Worm (Caenorhabditis elegans): Measurements from ENCODE around the gene acs-1.
A peak's percentile ranks its signal among the peaks of the same experiment; 100 is the strongest.

acs-1 gene

DNA sequence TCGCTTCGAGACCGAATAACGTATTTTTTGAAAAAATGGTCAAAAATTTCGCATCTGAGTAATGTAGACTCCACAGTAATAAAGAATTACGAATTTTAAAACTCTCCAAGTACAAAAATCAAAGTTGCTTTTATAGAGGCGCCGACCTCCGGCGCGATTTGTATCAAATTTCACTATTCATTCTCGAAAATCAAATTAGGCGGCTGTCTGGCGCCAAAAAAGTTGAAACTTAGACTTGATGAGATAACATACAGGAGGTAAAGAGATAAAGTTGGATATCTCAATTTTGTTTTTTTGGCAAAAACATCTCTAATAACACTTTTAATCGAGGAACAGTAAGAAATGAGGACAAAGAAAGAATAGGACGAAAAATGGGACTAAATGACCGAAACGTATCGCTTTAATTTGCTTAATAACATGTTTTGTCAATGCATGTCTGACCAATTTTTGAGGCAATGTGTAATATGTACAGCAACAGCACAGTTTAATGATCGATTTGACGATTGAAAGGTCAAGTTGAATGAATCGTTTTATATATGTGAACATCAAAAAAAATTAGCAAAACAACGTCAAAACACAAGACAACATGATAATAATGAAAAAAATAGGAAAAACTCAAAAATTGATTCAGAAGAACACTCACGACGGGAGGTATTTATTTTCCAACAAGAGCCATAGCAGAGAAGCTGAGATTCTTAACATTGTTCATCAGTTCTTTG, 18.4 kb upstream of the acs-1 start:
- TF ChIP-seq dao-5 (tag; optimal IDR thresholded peaks at IDR 0.05) (no peak), W03F9.2 (tag; optimal IDR thresholded peaks at IDR 0.05) (no peak)

DNA sequence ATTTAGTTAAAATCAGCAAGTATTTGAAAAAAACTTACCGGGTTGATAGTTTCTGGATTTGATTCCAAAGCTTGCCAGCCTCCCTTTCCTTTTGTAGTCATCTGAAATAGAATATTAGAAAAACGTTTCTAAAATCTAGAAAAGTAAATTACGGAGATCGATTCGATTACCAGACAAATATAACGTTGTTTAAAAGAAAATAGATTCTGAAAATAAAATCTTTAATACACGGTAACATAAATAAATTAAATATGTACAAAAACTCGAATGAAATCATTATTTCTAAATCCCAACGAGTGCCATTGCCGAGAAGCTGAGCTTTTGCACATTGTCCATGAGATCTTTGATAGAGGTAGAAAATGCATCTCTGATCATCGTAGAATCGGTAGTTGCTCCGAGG, 16.1 kb upstream of the acs-1 start, which contains the start of gene ubh-3:
ubh-3 (minus strand) TSS at position 101 of the 400 bp plus-strand sequence.
- TF ChIP-seq W03F9.2 (tag; optimal IDR thresholded peaks at IDR 0.05) (no peak), him-1 (tag; optimal IDR thresholded peaks at IDR 0.05) (no peak), dao-5 (tag; optimal IDR thresholded peaks at IDR 0.05) (no peak)

DNA sequence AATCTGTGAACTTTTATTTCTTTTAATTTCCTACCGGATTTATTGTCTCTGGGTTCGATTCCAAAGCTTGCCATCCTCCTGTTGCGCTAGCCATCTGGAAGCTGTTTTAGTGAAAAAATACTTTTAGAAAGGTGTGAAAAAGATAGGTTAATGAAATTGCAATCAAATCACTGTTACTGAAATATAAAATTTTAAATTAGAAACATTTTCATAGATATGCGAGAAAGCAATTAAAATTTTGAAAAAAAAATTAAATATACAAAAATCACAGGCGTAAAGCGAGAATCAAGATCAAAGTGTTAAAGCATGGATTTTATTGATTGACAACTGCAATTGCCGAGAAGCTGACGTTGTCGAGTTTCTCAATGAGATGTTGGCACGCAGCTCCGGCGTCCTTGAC, 15.1 kb upstream of the acs-1 start, which contains the start of gene ubh-2:
ubh-2 (minus strand) TSS at position 101 of the 400 bp plus-strand sequence.
- TF ChIP-seq W03F9.2 (tag; optimal IDR thresholded peaks at IDR 0.05), result no peak
- TF ChIP-seq dao-5 (tag; optimal IDR thresholded peaks at IDR 0.05), result no peak
- no peak for TF ChIP-seq him-1 (tag; optimal IDR thresholded peaks at IDR 0.05)

ce11 chrV:6510622-6511021, 14.2 kb upstream of the acs-1 start:
- TF ChIP-seq him-1 (tag; optimal IDR thresholded peaks at IDR 0.05) (no peak), dao-5 (tag; optimal IDR thresholded peaks at IDR 0.05) (no peak), W03F9.2 (tag; optimal IDR thresholded peaks at IDR 0.05) (no peak)

ce11 chrV:6511121-6511520, 13.7 kb upstream of the acs-1 start, which contains the start of gene ubh-1:
ubh-1 (minus strand) TSS chrV:6511409.
- TF ChIP-seq dao-5 (tag; optimal IDR thresholded peaks at IDR 0.05) (no peak), him-1 (tag; optimal IDR thresholded peaks at IDR 0.05) (no peak), W03F9.2 (tag; optimal IDR thresholded peaks at IDR 0.05) (no peak)

DNA sequence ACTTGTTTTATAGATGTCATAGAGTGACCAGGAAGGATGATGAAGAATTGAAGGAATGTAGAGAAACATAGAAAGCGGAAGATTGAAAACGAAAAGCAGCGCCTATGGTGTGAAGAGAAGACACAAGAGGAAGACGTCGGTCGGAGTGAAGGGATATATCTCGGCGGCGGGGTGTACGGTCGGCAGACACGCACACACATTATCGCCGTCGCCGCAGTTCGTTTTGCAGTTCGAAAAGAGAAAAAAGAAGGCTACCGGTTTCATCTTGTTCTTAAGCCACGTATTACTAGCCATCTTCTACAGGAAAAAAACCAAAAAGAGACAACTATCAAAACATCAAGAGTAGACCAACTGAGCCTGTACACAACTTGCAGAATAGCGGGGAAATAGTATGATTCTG, 11.4 kb upstream of the acs-1 start:
- no peak for TF ChIP-seq dao-5 (tag; optimal IDR thresholded peaks at IDR 0.05)
- no peak for TF ChIP-seq W03F9.2 (tag; optimal IDR thresholded peaks at IDR 0.05)
- no peak for TF ChIP-seq him-1 (tag; optimal IDR thresholded peaks at IDR 0.05)

DNA sequence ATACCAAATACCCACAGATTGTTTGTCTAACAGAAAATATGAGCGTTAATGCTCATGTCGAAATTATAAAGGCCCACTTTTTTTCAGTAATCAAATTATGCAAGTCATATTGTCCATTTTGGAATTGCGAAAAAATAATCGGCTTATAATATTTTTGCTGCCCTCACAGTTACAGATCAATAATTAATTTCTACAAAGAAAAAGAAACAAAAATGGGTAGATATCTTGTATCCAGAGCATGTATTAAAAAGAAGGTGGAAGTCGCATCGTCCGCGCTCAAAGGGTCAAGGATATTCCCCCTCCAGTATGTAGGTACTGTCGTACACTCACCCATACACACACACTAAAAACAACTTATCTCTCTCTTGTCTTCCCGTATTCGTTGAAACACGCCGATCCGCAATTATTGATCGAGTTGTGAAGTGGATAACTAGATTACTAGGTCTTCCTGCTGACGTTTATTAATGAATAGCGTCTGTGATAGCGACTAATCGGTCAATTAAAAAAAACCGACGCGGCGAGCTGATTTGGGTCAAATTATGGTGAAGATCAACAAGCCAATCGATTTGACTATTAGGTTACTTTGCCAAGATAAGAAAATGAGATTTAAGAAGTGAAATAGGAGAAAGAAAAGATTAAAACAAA, 10.9 kb upstream of the acs-1 start:
- TF ChIP-seq him-1 (tag; optimal IDR thresholded peaks at IDR 0.05) (no peak), W03F9.2 (tag; optimal IDR thresholded peaks at IDR 0.05) (no peak), dao-5 (tag; optimal IDR thresholded peaks at IDR 0.05) (no peak)

DNA sequence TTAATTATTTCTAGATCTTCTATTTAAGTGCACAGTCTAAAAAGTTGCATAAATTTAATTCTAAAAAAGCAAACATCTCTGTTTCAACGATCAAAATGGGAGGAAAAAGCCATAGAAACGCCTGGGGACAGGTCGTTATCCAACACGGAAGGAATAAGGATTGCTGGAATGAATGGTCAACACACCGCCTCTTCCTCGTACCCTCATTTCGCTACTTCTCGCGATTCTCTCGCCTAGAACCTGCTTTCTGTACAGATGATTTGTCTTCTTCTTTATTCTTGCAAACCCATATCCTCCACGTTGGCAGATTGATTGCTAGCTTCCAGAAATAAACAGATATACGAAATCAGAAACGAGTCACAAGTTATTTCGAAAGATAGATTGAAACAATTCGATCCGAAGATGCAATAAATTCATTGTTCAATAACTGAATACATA, 9.9 kb upstream of the acs-1 start, which contains the start of gene dpy-11:
dpy-11 (minus strand) TSS at position 354 of the 438 bp plus-strand sequence.
- TF ChIP-seq dao-5 (tag; optimal IDR thresholded peaks at IDR 0.05) (no peak), W03F9.2 (tag; optimal IDR thresholded peaks at IDR 0.05) (peak; percentile 18), him-1 (tag; optimal IDR thresholded peaks at IDR 0.05) (no peak)

ce11 chrV:6515344-6515743, 9.4 kb upstream of the acs-1 start:
- no peak for TF ChIP-seq W03F9.2 (tag; optimal IDR thresholded peaks at IDR 0.05)
- no peak for TF ChIP-seq dao-5 (tag; optimal IDR thresholded peaks at IDR 0.05)
- TF ChIP-seq him-1 (tag; optimal IDR thresholded peaks at IDR 0.05), result no peak

DNA sequence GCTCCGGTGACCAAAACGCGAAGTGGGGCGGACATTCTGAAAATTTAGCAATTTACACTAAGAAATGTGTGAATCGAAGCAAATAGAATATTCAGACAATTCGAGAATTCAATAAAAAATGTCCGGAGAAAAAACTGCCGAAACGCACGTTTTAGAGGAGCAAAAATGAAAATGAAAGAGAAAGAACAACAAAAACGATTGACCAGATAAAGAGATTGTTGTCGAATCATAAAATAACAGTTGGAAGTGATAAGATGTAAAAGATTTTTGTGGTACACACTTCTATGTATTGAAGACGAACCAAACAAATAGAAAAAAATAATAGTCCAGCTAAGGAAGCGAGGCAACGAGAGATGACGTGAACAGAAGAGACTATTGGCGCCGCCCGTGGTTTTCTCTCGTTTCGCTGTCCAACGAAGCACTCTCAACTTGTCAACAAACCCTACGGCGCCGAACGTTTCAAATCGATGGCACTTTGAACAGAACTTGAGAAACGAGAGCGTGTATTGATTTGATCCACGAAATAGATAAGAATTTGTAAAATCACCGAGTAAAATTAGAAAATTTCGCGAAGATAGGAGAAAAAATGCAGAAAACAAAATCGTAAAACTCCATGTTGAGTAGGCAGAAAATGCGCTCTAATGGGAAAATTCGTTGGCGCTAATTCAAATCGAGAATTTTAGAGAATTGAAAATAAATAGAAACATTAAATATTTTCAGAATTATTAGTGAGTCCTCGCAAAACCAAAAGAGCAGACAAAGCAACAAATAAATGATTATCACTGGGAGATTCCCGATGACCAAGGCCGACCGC, 8.1 kb upstream of the acs-1 start, which contains the start of gene mdh-1:
mdh-1 (minus strand) TSS at position 36 of the 814 bp plus-strand sequence.
- TF ChIP-seq him-1 (tag; optimal IDR thresholded peaks at IDR 0.05), result no peak

ce11 chrV:6517305-6518224, 7.2 kb upstream of the acs-1 start:
- TF ChIP-seq him-1 (tag; optimal IDR thresholded peaks at IDR 0.05), result no peak
- no peak for TF ChIP-seq W03F9.2 (tag; optimal IDR thresholded peaks at IDR 0.05)
- no peak for TF ChIP-seq dao-5 (tag; optimal IDR thresholded peaks at IDR 0.05)

ce11 chrV:6518225-6518396, 6.7 kb upstream of the acs-1 start, which contains the start of gene F46E10.3:
F46E10.3 (plus strand) TSS chrV:6518297.
- TF ChIP-seq dao-5 (tag; optimal IDR thresholded peaks at IDR 0.05) (no peak), W03F9.2 (tag; optimal IDR thresholded peaks at IDR 0.05) (no peak), him-1 (tag; optimal IDR thresholded peaks at IDR 0.05) (no peak)

Data from whole organism, L4/young adult.